Worm (Caenorhabditis elegans) whole organism, L2 larva: ENCODE data around the gene C35A5.5.

ENCODE experiments used
- C34F6.9 ChIP-seq: fragments of 150-350 bp; optimal IDR thresholded peaks from 2 replicates; lab custom pipeline; 2014; ENCODE audit warnings: missing biosample characterization, missing genetic modification characterization
- R02D3.7 ChIP-seq: fragments of 150-350 bp; optimal IDR thresholded peaks from 2 replicates; lab custom pipeline; 2014; ENCODE audit warnings: missing biosample characterization, missing genetic modification characterization
- Y55F3AM.14 ChIP-seq: fragments of 200-800 bp; sonication (Bioruptor generic); optimal IDR thresholded peaks from 2 replicates; lab custom pipeline; 2018; ENCODE audit warnings: mild to moderate bottlenecking, missing genetic modification characterization, missing compliant biosample characterization
- ZK546.5 ChIP-seq: sonication (generic microtip); optimal IDR thresholded peaks from 2 replicates; lab custom pipeline; 2017; ENCODE audit warnings: missing biosample characterization, missing genetic modification characterization
- aly-2 ChIP-seq: fragments of 150-350 bp; optimal IDR thresholded peaks from 2 replicates; lab custom pipeline; 2014; ENCODE audit warnings: missing biosample characterization, missing genetic modification characterization
- ama-1 ChIP-seq: fragments of 150-350 bp; optimal IDR thresholded peaks from 2 replicates; lab custom pipeline; 2018; ENCODE audit warnings: inconsistent platforms
- blmp-1 ChIP-seq: sonication (generic microtip); optimal IDR thresholded peaks from 2 replicates; lab custom pipeline; 2017; ENCODE audit warnings: missing genetic modification characterization, mild to moderate bottlenecking, missing compliant biosample characterization, antibody characterized with exemption, moderate library complexity; ENCODE audit not compliant: insufficient read depth
- ceh-16 ChIP-seq: fragments of 150-350 bp; optimal IDR thresholded peaks from 2 replicates; lab custom pipeline; 2014; ENCODE audit warnings: missing biosample characterization, missing genetic modification characterization
- ceh-82 ChIP-seq: fragments of 150-350 bp; optimal IDR thresholded peaks from 2 replicates; lab custom pipeline; 2014; ENCODE audit warnings: missing biosample characterization, missing genetic modification characterization
- crh-2 ChIP-seq: sonication (generic microtip); optimal IDR thresholded peaks from 2 replicates; lab custom pipeline; 2017; ENCODE audit warnings: missing biosample characterization, missing genetic modification characterization
- dmd-4 ChIP-seq: sonication (generic microtip); optimal IDR thresholded peaks from 2 replicates; lab custom pipeline; 2017; ENCODE audit warnings: missing biosample characterization, missing genetic modification characterization
- egl-27 ChIP-seq: sonication (generic microtip); optimal IDR thresholded peaks from 3 replicates; lab custom pipeline; 2017; ENCODE audit warnings: missing biosample characterization, missing genetic modification reagents, missing genetic modification characterization
- elt-1 ChIP-seq: fragments of 150-350 bp; optimal IDR thresholded peaks from 2 replicates; lab custom pipeline; 2014; ENCODE audit warnings: missing biosample characterization, missing genetic modification characterization
- elt-3 ChIP-seq: sonication (generic microtip); optimal IDR thresholded peaks from 2 replicates; lab custom pipeline; 2017; ENCODE audit warnings: missing biosample characterization, missing genetic modification characterization
- fos-1 ChIP-seq: fragments of 150-350 bp; optimal IDR thresholded peaks from 2 replicates; lab custom pipeline; 2014; ENCODE audit warnings: missing biosample characterization, missing genetic modification characterization
- gmeb-1 ChIP-seq: fragments of 150-350 bp; optimal IDR thresholded peaks from 2 replicates; lab custom pipeline; 2014; ENCODE audit warnings: missing biosample characterization, missing genetic modification characterization
- lin-11 ChIP-seq: fragments of 150-350 bp; sonication (generic microtip); optimal IDR thresholded peaks from 2 replicates; lab custom pipeline; 2014; ENCODE audit warnings: missing biosample characterization, missing genetic modification characterization, inconsistent platforms, mixed read lengths
- lin-13 ChIP-seq: fragments of 150-350 bp; optimal IDR thresholded peaks from 2 replicates; lab custom pipeline; 2014; ENCODE audit warnings: missing biosample characterization, missing genetic modification reagents, missing genetic modification characterization
- lin-39 ChIP-seq: fragments of 150-350 bp; optimal IDR thresholded peaks from 2 replicates; lab custom pipeline; 2014; ENCODE audit warnings: missing biosample characterization, missing genetic modification reagents, missing genetic modification characterization
- lsy-2 ChIP-seq, 2 experiments: fragments of 150-350 bp in 1 of 2; sonication (generic microtip) in 1 of 2; optimal IDR thresholded peaks; 2 replicates each; lab custom pipeline; 2014 to 2017; ENCODE audit warnings: missing biosample characterization in 2 of 2, missing genetic modification characterization in 2 of 2
- mab-5 ChIP-seq: fragments of 150-350 bp; optimal IDR thresholded peaks from 2 replicates; lab custom pipeline; 2014; ENCODE audit warnings: missing biosample characterization, missing genetic modification characterization
- mbf-1 ChIP-seq: sonication (generic microtip); optimal IDR thresholded peaks from 2 replicates; lab custom pipeline; 2017; ENCODE audit warnings: missing biosample characterization, missing genetic modification characterization
- mdl-1 ChIP-seq, 2 experiments: fragments of 150-350 bp in 1 of 2; sonication (generic microtip) in 1 of 2; optimal IDR thresholded peaks; 2 replicates each; lab custom pipeline; 2017; ENCODE audit warnings: missing biosample characterization in 2 of 2, missing genetic modification characterization in 2 of 2
- nhr-10 ChIP-seq: sonication (generic microtip); optimal IDR thresholded peaks from 2 replicates; lab custom pipeline; 2017; ENCODE audit warnings: missing biosample characterization, missing genetic modification characterization
- nhr-11 ChIP-seq: fragments of 150-350 bp; optimal IDR thresholded peaks from 2 replicates; lab custom pipeline; 2014; ENCODE audit warnings: missing biosample characterization, missing genetic modification characterization
- nhr-12 ChIP-seq: fragments of 150-350 bp; optimal IDR thresholded peaks from 2 replicates; lab custom pipeline; 2014; ENCODE audit warnings: missing biosample characterization, missing genetic modification characterization
- nhr-129 ChIP-seq: fragments of 150-350 bp; optimal IDR thresholded peaks from 2 replicates; lab custom pipeline; 2014; ENCODE audit warnings: missing biosample characterization, missing genetic modification characterization
- nhr-21 ChIP-seq: fragments of 150-350 bp; optimal IDR thresholded peaks from 2 replicates; lab custom pipeline; 2014; ENCODE audit warnings: missing biosample characterization, missing genetic modification characterization
- nhr-23 ChIP-seq: fragments of 150-350 bp; optimal IDR thresholded peaks from 2 replicates; lab custom pipeline; 2014; ENCODE audit warnings: missing biosample characterization, missing genetic modification reagents, missing genetic modification characterization
- nhr-237 ChIP-seq: fragments of 150-350 bp; optimal IDR thresholded peaks from 2 replicates; lab custom pipeline; 2014; ENCODE audit warnings: missing biosample characterization, missing genetic modification characterization
- nhr-25 ChIP-seq: fragments of 150-350 bp; sonication (generic microtip); optimal IDR thresholded peaks from 3 replicates; lab custom pipeline; 2014; ENCODE audit warnings: missing biosample characterization, missing genetic modification characterization
- nhr-6 ChIP-seq: fragments of 150-350 bp; optimal IDR thresholded peaks from 2 replicates; lab custom pipeline; 2014; ENCODE audit warnings: missing biosample characterization, missing genetic modification characterization
- nhr-77 ChIP-seq: fragments of 150-350 bp; optimal IDR thresholded peaks from 2 replicates; lab custom pipeline; 2014; ENCODE audit warnings: missing biosample characterization, missing genetic modification characterization
- sem-4 ChIP-seq: fragments of 150-350 bp; optimal IDR thresholded peaks from 2 replicates; lab custom pipeline; 2014; ENCODE audit warnings: missing biosample characterization, missing genetic modification reagents, missing genetic modification characterization
- skn-1 ChIP-seq: sonication (generic microtip); optimal IDR thresholded peaks from 2 replicates; lab custom pipeline; 2017; ENCODE audit warnings: missing biosample characterization, missing genetic modification characterization
- sma-3 ChIP-seq: sonication (generic microtip); optimal IDR thresholded peaks from 2 replicates; lab custom pipeline; 2016; ENCODE audit warnings: missing genetic modification reagents, missing genetic modification characterization, missing compliant biosample characterization
- sma-9 ChIP-seq, 2 experiments: fragments of 150-350 bp in 1 of 2; sonication (generic microtip) in 1 of 2; optimal IDR thresholded peaks; 2 replicates each; lab custom pipeline; 2014 to 2016; ENCODE audit warnings: missing genetic modification characterization in 2 of 2, mild to moderate bottlenecking in 1 of 2, missing biosample characterization in 1 of 2, missing compliant biosample characterization in 1 of 2, missing genetic modification reagents in 1 of 2, moderate library complexity in 1 of 2
- snpc-4 ChIP-seq: fragments of 150-350 bp; optimal IDR thresholded peaks from 2 replicates; lab custom pipeline; 2014; ENCODE audit warnings: missing biosample characterization, missing genetic modification characterization
- unc-39 ChIP-seq: fragments of 150-350 bp; optimal IDR thresholded peaks from 2 replicates; lab custom pipeline; 2014; ENCODE audit warnings: missing biosample characterization, missing genetic modification characterization
- unc-62 ChIP-seq: fragments of 150-350 bp; optimal IDR thresholded peaks from 2 replicates; lab custom pipeline; 2014; ENCODE audit warnings: missing biosample characterization, missing genetic modification reagents, missing genetic modification characterization
- zag-1 ChIP-seq: fragments of 150-350 bp; optimal IDR thresholded peaks from 2 replicates; lab custom pipeline; 2014; ENCODE audit warnings: missing biosample characterization, missing genetic modification characterization
- ztf-11 ChIP-seq: sonication (generic microtip); optimal IDR thresholded peaks from 2 replicates; lab custom pipeline; 2017; ENCODE audit warnings: missing biosample characterization, missing genetic modification characterization
- ztf-4 ChIP-seq: fragments of 150-350 bp; optimal IDR thresholded peaks from 2 replicates; lab custom pipeline; 2014; ENCODE audit warnings: missing biosample characterization, missing genetic modification characterization

Gene C35A5.5

ce11 chrV:10464160-10464559 is 41.5 kb upstream of the C35A5.5 start:
- TF ChIP-seq fos-1 (tag; lab: Kevin White, UChicago), result no peak
- TF ChIP-seq sem-4 (tag; lab: Kevin White, UChicago), result no peak
- no peak for TF ChIP-seq nhr-237
- no peak for TF ChIP-seq ceh-82
- TF ChIP-seq zag-1, result no peak
- no peak for TF ChIP-seq nhr-25
- TF ChIP-seq unc-62 (GFP tag; lab: Kevin White, UChicago), result no peak
- no peak for TF ChIP-seq skn-1 (tag; lab: Kevin White, UChicago)
- TF ChIP-seq ztf-11, result no peak
- no peak for TF ChIP-seq C34F6.9 (tag; lab: Kevin White, UChicago)
- no peak for TF ChIP-seq ceh-16 (tag; lab: Kevin White, UChicago)
- no peak for TF ChIP-seq nhr-12 (tag; lab: Kevin White, UChicago)
- TF ChIP-seq R02D3.7, result no peak
- no peak for TF ChIP-seq elt-1
- TF ChIP-seq elt-3 (tag; lab: Kevin White, UChicago), result no peak
- TF ChIP-seq lin-13 (GFP tag; lab: Kevin White, UChicago), result no peak
- TF ChIP-seq mdl-1 (tag; optimal IDR thresholded peaks at IDR 0.05; lab: Kevin White, UChicago), result no peak
- no peak for TF ChIP-seq unc-39 (tag; lab: Kevin White, UChicago)
- TF ChIP-seq gmeb-1 (tag; lab: Kevin White, UChicago), result no peak
- TF ChIP-seq, all 48 proteins: peak for 0

- TF ChIP-seq ama-1 (lab: Kevin White, UChicago) (no peak), ztf-4 (tag; lab: Kevin White, UChicago) (no peak), nhr-129 (tag; lab: Kevin White, UChicago) (peak; percentile 19), lin-11 (tag; lab: Kevin White, UChicago) (no peak), aly-2 (tag; lab: Kevin White, UChicago) (no peak), lsy-2 (tag; optimal IDR thresholded peaks at IDR 0.05; lab: Kevin White, UChicago) (peak in 1 of 2 experiments; percentile 41), R02D3.7 (no peak), crh-2 (tag; lab: Kevin White, UChicago) (peak; percentile 19), mbf-1 (tag; lab: Kevin White, UChicago) (no peak), lin-13 (GFP tag; lab: Kevin White, UChicago) (no peak), C34F6.9 (tag; lab: Kevin White, UChicago) (peak; percentile 50), nhr-25 (peak; percentile 0)
These were observed 40.9 kb upstream of the C35A5.5 start for ce11 chrV:10464746-10465145.

ce11 chrV:10465478-10465877 is 40.2 kb upstream of the C35A5.5 start:
- peak; percentile 29 for TF ChIP-seq nhr-21 (tag; lab: Kevin White, UChicago)
- no peak for TF ChIP-seq ceh-82
- no peak for TF ChIP-seq nhr-11 (tag; lab: Kevin White, UChicago)
- peak; percentile 13 for TF ChIP-seq crh-2 (tag; lab: Kevin White, UChicago)
- TF ChIP-seq ceh-16 (tag; lab: Kevin White, UChicago), result no peak
- TF ChIP-seq sma-9 (GFP tag; optimal IDR thresholded peaks at IDR 0.05; lab: Kevin White, UChicago), result peak; percentile 61
- no peak for TF ChIP-seq sma-9 (tag; optimal IDR thresholded peaks at IDR 0.05; lab: Kevin White, UChicago)
- no peak for TF ChIP-seq ztf-4 (tag; lab: Kevin White, UChicago)
- TF ChIP-seq C34F6.9 (tag; lab: Kevin White, UChicago), result peak; percentile 50
- no peak for TF ChIP-seq nhr-23
- no peak for TF ChIP-seq ZK546.5 (tag; lab: Kevin White, UChicago)
- peak in 1 of 2 experiments; percentile 57 for TF ChIP-seq lsy-2 (tag; optimal IDR thresholded peaks at IDR 0.05; lab: Kevin White, UChicago)
- TF ChIP-seq, all 48 proteins: peak for 5

- peak; percentile 74 for TF ChIP-seq snpc-4 (tag; lab: Kevin White, UChicago)
- TF ChIP-seq nhr-11 (tag; lab: Kevin White, UChicago), result no peak
- peak; percentile 97 for TF ChIP-seq Y55F3AM.14 (GFP tag; lab: Kevin White, UChicago)
- TF ChIP-seq nhr-10, result peak; percentile 44
- TF ChIP-seq ceh-16 (tag; lab: Kevin White, UChicago), result no peak
- peak; percentile 70 for TF ChIP-seq nhr-77 (tag; lab: Kevin White, UChicago)
- peak; percentile 95 for TF ChIP-seq zag-1
- TF ChIP-seq elt-1, result peak; percentile 7
- TF ChIP-seq mdl-1 (tag; optimal IDR thresholded peaks at IDR 0.05; lab: Kevin White, UChicago), result peak; percentile 99
- peak; percentile 87 for TF ChIP-seq lin-11 (tag; lab: Kevin White, UChicago)
- TF ChIP-seq nhr-129 (tag; lab: Kevin White, UChicago), result peak; percentile 99
- no peak for TF ChIP-seq mbf-1 (tag; lab: Kevin White, UChicago)
- TF ChIP-seq mab-5 (tag; lab: Kevin White, UChicago), result peak; percentile 89
- TF ChIP-seq egl-27 (tag; lab: Kevin White, UChicago), result peak; percentile 96
- no peak for TF ChIP-seq ztf-11
- peak; percentile 12 for TF ChIP-seq ZK546.5 (tag; lab: Kevin White, UChicago)
- peak; percentile 89 for TF ChIP-seq lin-13 (GFP tag; lab: Kevin White, UChicago)
- TF ChIP-seq nhr-6 (tag; lab: Kevin White, UChicago), result peak; percentile 96
- peak; percentile 76 for TF ChIP-seq skn-1 (tag; lab: Kevin White, UChicago)
- TF ChIP-seq crh-2 (tag; lab: Kevin White, UChicago), result peak; percentile 98
- peak; percentile 71 to 94 for TF ChIP-seq lsy-2 (tag; optimal IDR thresholded peaks at IDR 0.05; lab: Kevin White, UChicago)
- peak; percentile 98 for TF ChIP-seq nhr-21 (tag; lab: Kevin White, UChicago)
- peak; percentile 68 for TF ChIP-seq ceh-82
- no peak for TF ChIP-seq R02D3.7
- peak; percentile 58 for TF ChIP-seq lin-39
- peak; percentile 90 for TF ChIP-seq blmp-1 (tag; lab: Kevin White, UChicago)
- peak; percentile 97 for TF ChIP-seq sma-3 (GFP tag; lab: Kevin White, UChicago)
- TF ChIP-seq unc-62 (GFP tag; lab: Kevin White, UChicago), result peak; percentile 61
- TF ChIP-seq sma-9 (GFP tag; optimal IDR thresholded peaks at IDR 0.05; lab: Kevin White, UChicago), result peak; percentile 99
- TF ChIP-seq sma-9 (tag; optimal IDR thresholded peaks at IDR 0.05; lab: Kevin White, UChicago), result peak; percentile 56
- TF ChIP-seq dmd-4 (tag; lab: Kevin White, UChicago), result no peak
These were observed 39.0 kb upstream of the C35A5.5 start for ce11 chrV:10466607-10467092.
